Fruit fly (Drosophila melanogaster) whole organism, pupa: ENCODE results near the gene mrn.
A peak's percentile ranks its signal among the peaks of the same experiment; 100 is the strongest.

Experiments
- CG10348 ChIP-seq: fragments of 200-800 bp; sonication (Bioruptor generic); IDR thresholded peaks from 2 replicates; pipeline ENCODE4 v1.3.6; 2022; ENCODE audit warnings: missing biosample characterization, missing genetic modification characterization
- CG12605 ChIP-seq: fragments of 200-800 bp; sonication (Bioruptor generic); IDR thresholded peaks from 2 replicates; pipeline ENCODE4 v1.3.6; 2022; ENCODE audit warnings: missing biosample characterization, missing genetic modification characterization
- CG13204 ChIP-seq: fragments of 200-800 bp; sonication (Bioruptor generic); optimal IDR thresholded peaks from 2 replicates; lab custom pipeline; 2018; ENCODE audit warnings: missing biosample characterization, mild to moderate bottlenecking, missing genetic modification characterization, moderate library complexity
- CG14655 ChIP-seq: fragments of 200-800 bp; sonication (Bioruptor generic); optimal IDR thresholded peaks from 3 replicates; lab custom pipeline; 2017; ENCODE audit warnings: mild to moderate bottlenecking, missing biosample characterization, missing genetic modification reagents, missing genetic modification characterization
- CG15710 ChIP-seq: fragments of 200-800 bp; sonication (Bioruptor generic); optimal IDR thresholded peaks from 2 replicates; lab custom pipeline; 2018; ENCODE audit warnings: missing biosample characterization, mild to moderate bottlenecking, missing genetic modification characterization, moderate library complexity
- CG17806 ChIP-seq: fragments of 200-800 bp; sonication (Bioruptor generic); optimal IDR thresholded peaks from 2 replicates; lab custom pipeline; 2018; ENCODE audit warnings: missing biosample characterization, mild to moderate bottlenecking, missing genetic modification characterization, moderate library complexity
- CG32121 ChIP-seq: fragments of 200-800 bp; sonication (Bioruptor generic); IDR thresholded peaks from 2 replicates; pipeline ENCODE4 v1.3.6; 2022; ENCODE audit warnings: missing biosample characterization, missing genetic modification characterization
- CG34367 ChIP-seq: fragments of 200-800 bp; sonication (Bioruptor generic); optimal IDR thresholded peaks from 2 replicates; lab custom pipeline; 2018; ENCODE audit warnings: missing biosample characterization, mild to moderate bottlenecking, missing genetic modification characterization
- CG4496 ChIP-seq: fragments of 200-800 bp; sonication (Bioruptor generic); IDR thresholded peaks from 3 replicates; pipeline ENCODE4 v1.3.6; 2022; ENCODE audit warnings: missing biosample characterization, missing genetic modification characterization
- CG8159 ChIP-seq: fragments of 200-800 bp; sonication (Bioruptor generic); optimal IDR thresholded peaks from 3 replicates; lab custom pipeline; 2018; ENCODE audit warnings: missing biosample characterization, mild to moderate bottlenecking, missing genetic modification characterization, moderate library complexity
- CG8301 ChIP-seq: fragments of 200-800 bp; sonication (Bioruptor generic); optimal IDR thresholded peaks from 2 replicates; lab custom pipeline; 2018; ENCODE audit warnings: missing biosample characterization, mild to moderate bottlenecking, missing genetic modification characterization
- CG9948 ChIP-seq: fragments of 200-800 bp; sonication (Bioruptor generic); optimal IDR thresholded peaks from 2 replicates; lab custom pipeline; 2018; ENCODE audit warnings: missing biosample characterization, mild to moderate bottlenecking, missing genetic modification characterization, moderate library complexity
- D1 ChIP-seq: fragments of 200-800 bp; sonication (Bioruptor generic); optimal IDR thresholded peaks from 2 replicates; lab custom pipeline; 2018; ENCODE audit warnings: missing biosample characterization, mild to moderate bottlenecking, missing genetic modification characterization, moderate library complexity
- EcR ChIP-seq: fragments of 200-800 bp; sonication (Bioruptor generic); optimal IDR thresholded peaks from 3 replicates; lab custom pipeline; 2019; ENCODE audit warnings: missing biosample characterization, missing genetic modification characterization, mild to moderate bottlenecking, moderate library complexity, missing genetic modification reagents
- Ets98B ChIP-seq: fragments of 200-800 bp; sonication (Bioruptor generic); IDR thresholded peaks from 2 replicates; pipeline ENCODE4 v1.3.6; 2022; ENCODE audit warnings: missing biosample characterization, missing genetic modification characterization
- Pif1A ChIP-seq: fragments of 200-800 bp; sonication (Bioruptor generic); optimal IDR thresholded peaks from 3 replicates; lab custom pipeline; 2016; ENCODE audit warnings: missing biosample characterization, missing genetic modification characterization
- Pif1B ChIP-seq: fragments of 200-800 bp; sonication (Bioruptor generic); optimal IDR thresholded peaks from 3 replicates; lab custom pipeline; 2016; ENCODE audit warnings: missing biosample characterization, missing genetic modification characterization
- Snoo ChIP-seq: fragments of 200-800 bp; sonication (Bioruptor generic); optimal IDR thresholded peaks from 3 replicates; lab custom pipeline; 2017; ENCODE audit warnings: missing biosample characterization, mild to moderate bottlenecking, missing genetic modification characterization, inconsistent platforms
- fd96Ca ChIP-seq: fragments of 200-800 bp; sonication (Bioruptor generic); IDR thresholded peaks from 3 replicates; pipeline ENCODE4 v1.3.6; 2022; ENCODE audit warnings: missing biosample characterization, missing genetic modification characterization
- gl ChIP-seq: fragments of 200-800 bp; sonication (Bioruptor generic); optimal IDR thresholded peaks from 2 replicates; lab custom pipeline; 2018; ENCODE audit warnings: missing biosample characterization, mild to moderate bottlenecking, missing genetic modification characterization
- rn ChIP-seq: fragments of 200-800 bp; sonication (Bioruptor generic); IDR thresholded peaks from 2 replicates; pipeline ENCODE4 v1.3.6; 2022; ENCODE audit warnings: missing biosample characterization, missing genetic modification characterization

mrn gene

dm6 chr3L:15619626-15620247 lies 39.4 kb upstream of the mrn start, which contains the start of gene Phs:
TSS of gene Phs (plus strand) at chr3L:15619901.
- TF ChIP-seq CG9948 (tag; lab: Kevin White, UChicago) (no peak), Ets98B (GFP tag; lab: Robert Waterston, UW) (peak; percentile 76), D1 (peak; percentile 9), Pif1B (GFP tag; lab: Kevin White, UChicago) (peak; percentile 63), EcR (peak; percentile 64), CG15710 (tag; lab: Kevin White, UChicago) (peak; percentile 46), CG8301 (tag; lab: Kevin White, UChicago) (no peak), CG8159 (tag; lab: Kevin White, UChicago) (peak; percentile 52), gl (tag; lab: Kevin White, UChicago) (peak; percentile 2), Snoo (peak; percentile 73), CG34367 (tag; lab: Kevin White, UChicago) (peak; percentile 44), CG4496 (GFP tag; lab: Robert Waterston, UW) (peak; percentile 82), CG17806 (tag; lab: Kevin White, UChicago) (peak; percentile 27), Pif1A (no peak), CG32121 (peak; percentile 73), CG10348 (no peak), CG13204 (peak; percentile 38), CG12605 (GFP tag; lab: Robert Waterston, UW) (no peak), rn (GFP tag; lab: Robert Waterston, UW) (no peak), fd96Ca (GFP tag; lab: Robert Waterston, UW) (peak; percentile 81), CG14655 (GFP tag; lab: Kevin White, UChicago) (no peak)
- TF ChIP-seq, all 21 proteins: peak for 14

- TF ChIP-seq rn (GFP tag; lab: Robert Waterston, UW) (no peak), CG8159 (tag; lab: Kevin White, UChicago) (no peak), gl (tag; lab: Kevin White, UChicago) (no peak), CG15710 (tag; lab: Kevin White, UChicago) (no peak), CG13204 (no peak), CG8301 (tag; lab: Kevin White, UChicago) (no peak), CG4496 (GFP tag; lab: Robert Waterston, UW) (no peak), EcR (no peak), CG10348 (no peak), CG34367 (tag; lab: Kevin White, UChicago) (no peak), CG32121 (no peak), CG9948 (tag; lab: Kevin White, UChicago) (no peak), CG17806 (tag; lab: Kevin White, UChicago) (no peak), Pif1A (no peak), Pif1B (GFP tag; lab: Kevin White, UChicago) (no peak), Snoo (no peak), fd96Ca (GFP tag; lab: Robert Waterston, UW) (no peak), D1 (no peak), Ets98B (GFP tag; lab: Robert Waterston, UW) (no peak), CG14655 (GFP tag; lab: Kevin White, UChicago) (no peak)
These were observed 36.6 kb upstream of the mrn start for dm6 chr3L:15616900-15617299.

dm6 chr3L:15616490-15616889 lies 36.2 kb upstream of the mrn start:
- TF ChIP-seq Ets98B (GFP tag; lab: Robert Waterston, UW) = no peak
- TF ChIP-seq Pif1B (GFP tag; lab: Kevin White, UChicago) = no peak

dm6 chr3L:15612728-15613127 lies 32.4 kb upstream of the mrn start, which contains the start of gene CG13449:
TSS of gene CG13449 (minus strand) at chr3L:15612828.
- TF ChIP-seq Ets98B (GFP tag; lab: Robert Waterston, UW) = no peak
- no peak for TF ChIP-seq CG15710 (tag; lab: Kevin White, UChicago)
- TF ChIP-seq CG14655 (GFP tag; lab: Kevin White, UChicago) = no peak
- TF ChIP-seq CG9948 (tag; lab: Kevin White, UChicago) = no peak
- TF ChIP-seq Snoo = no peak
- TF ChIP-seq EcR = no peak
- TF ChIP-seq fd96Ca (GFP tag; lab: Robert Waterston, UW) = no peak
- TF ChIP-seq CG12605 (GFP tag; lab: Robert Waterston, UW) = no peak
- TF ChIP-seq rn (GFP tag; lab: Robert Waterston, UW) = no peak
- no peak for TF ChIP-seq CG17806 (tag; lab: Kevin White, UChicago)
- no peak for TF ChIP-seq CG34367 (tag; lab: Kevin White, UChicago)
- no peak for TF ChIP-seq gl (tag; lab: Kevin White, UChicago)
- TF ChIP-seq CG8301 (tag; lab: Kevin White, UChicago) = no peak
- no peak for TF ChIP-seq CG10348
- no peak for TF ChIP-seq CG32121
- no peak for TF ChIP-seq CG4496 (GFP tag; lab: Robert Waterston, UW)

dm6 chr3L:15610109-15610508 lies 29.8 kb upstream of the mrn start, which contains the start of gene CG7650:
TSS of gene CG7650 (minus strand) at chr3L:15610386.
- no peak for TF ChIP-seq gl (tag; lab: Kevin White, UChicago)
- no peak for TF ChIP-seq D1
- no peak for TF ChIP-seq CG17806 (tag; lab: Kevin White, UChicago)
- no peak for TF ChIP-seq CG32121
- no peak for TF ChIP-seq CG8159 (tag; lab: Kevin White, UChicago)
- TF ChIP-seq CG8301 (tag; lab: Kevin White, UChicago) = no peak
- no peak for TF ChIP-seq Snoo
- TF ChIP-seq, all 21 proteins: peak for 0

dm6 chr3L:15604979-15605378 lies 24.6 kb upstream of the mrn start:
- no peak for TF ChIP-seq CG32121
- no peak for TF ChIP-seq Pif1B (GFP tag; lab: Kevin White, UChicago)
- no peak for TF ChIP-seq CG34367 (tag; lab: Kevin White, UChicago)
- no peak for TF ChIP-seq gl (tag; lab: Kevin White, UChicago)
- no peak for TF ChIP-seq CG4496 (GFP tag; lab: Robert Waterston, UW)
- TF ChIP-seq rn (GFP tag; lab: Robert Waterston, UW) = no peak
